Worm (Caenorhabditis elegans): ENCODE data around the gene F13H8.1.

Gene F13H8.1

ce11 chrII:6324086-6324485, 40.9 kb downstream of the F13H8.1 start, which contains the start of gene sma-6:
TSS of gene sma-6 (plus strand) at chrII:6324484.
- TF ChIP-seq scrt-1 (GFP tag; IDR thresholded peaks at IDR 0.05) (no peak), ceh-36 (tag; optimal IDR thresholded peaks at IDR 0.05) (no peak)

- TF ChIP-seq sea-1 (GFP tag; conservative IDR thresholded peaks at IDR 0.05), result no peak
- no peak for TF ChIP-seq scrt-1 (GFP tag; IDR thresholded peaks at IDR 0.05)
- no peak for TF ChIP-seq tra-4 (tag; optimal IDR thresholded peaks at IDR 0.05)
- no peak for TF ChIP-seq F13C5.2 (tag; optimal IDR thresholded peaks at IDR 0.05)
- TF ChIP-seq pes-1 (GFP tag; IDR thresholded peaks at IDR 0.05), result no peak
- no peak for TF ChIP-seq B0310.2 (tag; optimal IDR thresholded peaks at IDR 0.05)
Measured at ce11 chrII:6327317-6327716, 44.1 kb downstream of the F13H8.1 start.

- no peak for TF ChIP-seq ets-7 (tag; optimal IDR thresholded peaks at IDR 0.05)
- no peak for TF ChIP-seq ceh-36 (tag; optimal IDR thresholded peaks at IDR 0.05)
- TF ChIP-seq F13C5.2 (tag; optimal IDR thresholded peaks at IDR 0.05), result no peak
- no peak for TF ChIP-seq hmbx-1 (tag; optimal IDR thresholded peaks at IDR 0.05)
- TF ChIP-seq tbx-11 (GFP tag; IDR thresholded peaks at IDR 0.05), result no peak
- TF ChIP-seq ceh-13 (GFP tag; optimal IDR thresholded peaks at IDR 0.05), result no peak
- TF ChIP-seq B0310.2 (tag; optimal IDR thresholded peaks at IDR 0.05), result no peak
- no peak for TF ChIP-seq sea-1 (GFP tag; conservative IDR thresholded peaks at IDR 0.05)
Measured at ce11 chrII:6328672-6329071, 45.5 kb downstream of the F13H8.1 start.

ce11 chrII:6331222-6331830, 48.1 kb downstream of the F13H8.1 start, which contains the start of gene set-4:
TSS of gene set-4 (minus strand) at chrII:6331341.
- TF ChIP-seq aly-1 (tag; optimal IDR thresholded peaks at IDR 0.05), result no peak
- peak; percentile 79 for TF ChIP-seq F13C5.2 (tag; optimal IDR thresholded peaks at IDR 0.05)
- peak; percentile 31 for TF ChIP-seq ceh-36 (tag; optimal IDR thresholded peaks at IDR 0.05)
- 0 out of 2 replicates have a peak, but pooled peaks have one; percentile 20 for TF ChIP-seq sea-1 (GFP tag; conservative IDR thresholded peaks at IDR 0.05)
- peak; percentile 82 for TF ChIP-seq hmg-4 (GFP tag; optimal IDR thresholded peaks at IDR 0.05)

- no peak for TF ChIP-seq B0310.2 (tag; optimal IDR thresholded peaks at IDR 0.05)
- no peak for TF ChIP-seq hnd-1 (tag; optimal IDR thresholded peaks at IDR 0.05)
- TF ChIP-seq aly-1 (tag; optimal IDR thresholded peaks at IDR 0.05), result no peak
- no peak for TF ChIP-seq pes-1 (GFP tag; IDR thresholded peaks at IDR 0.05)
- TF ChIP-seq scrt-1 (GFP tag; IDR thresholded peaks at IDR 0.05), result no peak
- no peak for TF ChIP-seq hmg-4 (GFP tag; optimal IDR thresholded peaks at IDR 0.05)
- TF ChIP-seq tbx-37 (GFP tag; conservative IDR thresholded peaks at IDR 0.05), result no peak
- no peak for TF ChIP-seq ama-1 (optimal IDR thresholded peaks at IDR 0.05)
- TF ChIP-seq sea-1 (GFP tag; conservative IDR thresholded peaks at IDR 0.05), result no peak
- no peak for TF ChIP-seq tra-4 (tag; optimal IDR thresholded peaks at IDR 0.05)
- no peak for TF ChIP-seq flt-1 (GFP tag; IDR thresholded peaks at IDR 0.05)
- TF ChIP-seq ceh-36 (tag; optimal IDR thresholded peaks at IDR 0.05), result no peak
- no peak for TF ChIP-seq ceh-13 (GFP tag; optimal IDR thresholded peaks at IDR 0.05)
- no peak for TF ChIP-seq hmbx-1 (tag; optimal IDR thresholded peaks at IDR 0.05)
Measured at ce11 chrII:6333887-6334286, 50.7 kb downstream of the F13H8.1 start, which contains the start of gene ttc-39B. TSS of gene ttc-39B (minus strand) at chrII:6333987.
